Worm (Caenorhabditis elegans) whole organism, L4 larva: ENCODE data around the gene F32D8.8.
A peak's percentile ranks its signal among the peaks of the same experiment; 100 is the strongest.

Experiments
- F26F4.8 ChIP-seq: fragments of 200-800 bp; sonication (Bioruptor generic); conservative IDR thresholded peaks from 2 replicates; pipeline ENCODE4 v1.3.6; 2022; ENCODE audit warnings: missing genetic modification characterization, missing compliant biosample characterization
- ZK546.5 ChIP-seq, 2 experiments: sonication (generic microtip); optimal IDR thresholded peaks; 2 replicates each; lab custom pipeline; 2017; ENCODE audit warnings: missing biosample characterization in 2 of 2, missing genetic modification characterization in 2 of 2
- ceh-20 ChIP-seq: fragments of 200-800 bp; sonication (Bioruptor generic); IDR thresholded peaks from 2 replicates; pipeline ENCODE4 v1.3.6; 2022; ENCODE audit warnings: missing genetic modification reagents, missing genetic modification characterization, missing compliant biosample characterization
- ces-1 ChIP-seq: fragments of 150-350 bp; sonication (generic microtip); optimal IDR thresholded peaks from 4 replicates; lab custom pipeline; 2014; ENCODE audit warnings: missing biosample characterization, missing genetic modification reagents, missing genetic modification characterization
- lin-13 ChIP-seq: fragments of 150-350 bp; optimal IDR thresholded peaks from 2 replicates; lab custom pipeline; 2014; ENCODE audit warnings: missing biosample characterization, missing genetic modification reagents, missing genetic modification characterization
- lin-38 ChIP-seq: fragments of 200-800 bp; sonication (Bioruptor generic); IDR thresholded peaks from 2 replicates; pipeline ENCODE4 v1.3.6; 2022; ENCODE audit warnings: missing genetic modification reagents, missing genetic modification characterization, missing compliant biosample characterization
- nhr-77 ChIP-seq: fragments of 150-350 bp; optimal IDR thresholded peaks from 2 replicates; lab custom pipeline; 2014; ENCODE audit warnings: missing biosample characterization, missing genetic modification characterization
- unc-62 ChIP-seq, 3 experiments: fragments of 150-350 bp in 1 of 3; sonication (generic microtip); optimal IDR thresholded peaks in 2 of 3; peaks in 1 of 3; 1 replicate in 1 of 3; 2 replicates in 2 of 3; lab custom pipeline; 2014 to 2017; ENCODE audit warnings: missing biosample characterization in 3 of 3, missing genetic modification characterization in 3 of 3, missing genetic modification reagents in 3 of 3, missing genotype in 1 of 3
- zip-2 ChIP-seq: fragments of 150-350 bp; optimal IDR thresholded peaks from 2 replicates; lab custom pipeline; 2014; ENCODE audit warnings: missing biosample characterization, missing genetic modification characterization

- TF ChIP-seq zip-2 (tag; lab: Kevin White, UChicago) (no peak), nhr-77 (tag; lab: Kevin White, UChicago) (peak; percentile 15), unc-62 (GFP tag; optimal IDR thresholded peaks at IDR 0.05 in 1 of 2; lab: Kevin White, UChicago) (peak in 1 of 2 experiments; percentile 87), unc-62 (tag; optimal IDR thresholded peaks at IDR 0.05; lab: Kevin White, UChicago) (no peak), lin-38 (no peak), lin-13 (GFP tag; lab: Kevin White, UChicago) (no peak), F26F4.8 (GFP tag; lab: Robert Waterston, UW) (no peak), ces-1 (GFP tag; lab: Kevin White, UChicago) (no peak), ZK546.5 (tag; optimal IDR thresholded peaks at IDR 0.05; lab: Kevin White, UChicago) (no peak), ceh-20 (GFP tag; lab: Robert Waterston, UW) (no peak)
Observed at ce11 chrV:10861611-10862262, 40.8 kb downstream of the F32D8.8 start.
